Worm (Caenorhabditis elegans) whole organism, L4 larva: Measurements from ENCODE around the gene col-91.

Experiments used
- D1046.2 ChIP-seq: fragments of 200-800 bp; sonication (Bioruptor generic); IDR thresholded peaks from 2 replicates; pipeline ENCODE4 v1.3.6; 2022; ENCODE audit warnings: missing genetic modification characterization, missing compliant biosample characterization
- F10B5.3 ChIP-seq: sonication (generic microtip); optimal IDR thresholded peaks from 2 replicates; lab custom pipeline; 2016; ENCODE audit warnings: mild to moderate bottlenecking, missing genetic modification characterization, missing compliant biosample characterization
- F49E8.2 ChIP-seq: sonication (generic microtip); optimal IDR thresholded peaks from 2 replicates; lab custom pipeline; 2016; ENCODE audit warnings: missing compliant biosample characterization, mild to moderate bottlenecking, missing genetic modification characterization, borderline replicate concordance
- aha-1 ChIP-seq: fragments of 150-350 bp; peaks from one replicate; lab custom pipeline; 2014; ENCODE audit warnings: missing biosample characterization, missing genetic modification characterization
- ceh-20 ChIP-seq: fragments of 200-800 bp; sonication (Bioruptor generic); IDR thresholded peaks from 2 replicates; pipeline ENCODE4 v1.3.6; 2022; ENCODE audit warnings: missing genetic modification reagents, missing genetic modification characterization, missing compliant biosample characterization
- ceh-82 ChIP-seq: sonication (generic microtip); optimal IDR thresholded peaks from 2 replicates; lab custom pipeline; 2017; ENCODE audit warnings: missing biosample characterization, missing genetic modification characterization
- ces-1 ChIP-seq: fragments of 150-350 bp; sonication (generic microtip); optimal IDR thresholded peaks from 4 replicates; lab custom pipeline; 2014; ENCODE audit warnings: missing biosample characterization, missing genetic modification reagents, missing genetic modification characterization
- daf-12 ChIP-seq: fragments of 150-350 bp; optimal IDR thresholded peaks from 2 replicates; lab custom pipeline; 2014; ENCODE audit warnings: missing biosample characterization, missing genetic modification reagents, missing genetic modification characterization
- dpl-1 ChIP-seq: fragments of 150-350 bp; optimal IDR thresholded peaks from 2 replicates; lab custom pipeline; 2014; ENCODE audit warnings: missing biosample characterization, missing genetic modification reagents, missing genetic modification characterization
- fos-1 ChIP-seq: fragments of 150-350 bp; optimal IDR thresholded peaks from 2 replicates; lab custom pipeline; 2014; ENCODE audit warnings: missing biosample characterization, missing genetic modification characterization
- hif-1 ChIP-seq, 2 experiments: sonication (generic microtip); optimal IDR thresholded peaks; 2 replicates each; lab custom pipeline; 2016 to 2017; ENCODE audit warnings: missing compliant biosample characterization in 2 of 2, missing genetic modification characterization in 2 of 2, missing genetic modification reagents in 2 of 2, missing genotype in 2 of 2, mild to moderate bottlenecking in 1 of 2
- hlh-11 ChIP-seq: fragments of 200-800 bp; sonication (Bioruptor generic); optimal IDR thresholded peaks from 2 replicates; lab custom pipeline; 2018; ENCODE audit warnings: mild to moderate bottlenecking, missing genetic modification characterization, missing compliant biosample characterization
- hmg-1.1 ChIP-seq: fragments of 200-800 bp; sonication (Bioruptor generic); IDR thresholded peaks from 2 replicates; pipeline ENCODE4 v1.3.6; 2022; ENCODE audit warnings: missing genetic modification reagents, missing genetic modification characterization, missing compliant biosample characterization
- lim-7 ChIP-seq: fragments of 200-800 bp; sonication (Bioruptor generic); IDR thresholded peaks from 2 replicates; pipeline ENCODE4 v1.3.6; 2022; ENCODE audit warnings: missing genetic modification characterization, missing compliant biosample characterization
- lin-13 ChIP-seq: fragments of 150-350 bp; optimal IDR thresholded peaks from 2 replicates; lab custom pipeline; 2014; ENCODE audit warnings: missing biosample characterization, missing genetic modification reagents, missing genetic modification characterization
- lin-15B ChIP-seq: fragments of 150-350 bp; sonication (generic microtip); optimal IDR thresholded peaks from 3 replicates; lab custom pipeline; 2014; ENCODE audit warnings: missing biosample characterization, missing genetic modification characterization
- lin-29 ChIP-seq: fragments of 200-800 bp; sonication (Bioruptor generic); IDR thresholded peaks from 2 replicates; pipeline ENCODE4 v1.3.6; 2022; ENCODE audit warnings: missing genetic modification reagents, missing genetic modification characterization, missing compliant biosample characterization
- lin-38 ChIP-seq: fragments of 200-800 bp; sonication (Bioruptor generic); IDR thresholded peaks from 2 replicates; pipeline ENCODE4 v1.3.6; 2022; ENCODE audit warnings: missing genetic modification reagents, missing genetic modification characterization, missing compliant biosample characterization
- lir-3 ChIP-seq: sonication (generic microtip); optimal IDR thresholded peaks from 2 replicates; lab custom pipeline; 2016; ENCODE audit warnings: mild to moderate bottlenecking, missing genetic modification characterization, missing compliant biosample characterization
- lsy-2 ChIP-seq, 2 experiments: fragments of 150-350 bp in 1 of 2; sonication (generic microtip) in 1 of 2; optimal IDR thresholded peaks; 2 replicates each; lab custom pipeline; 2014 to 2017; ENCODE audit warnings: missing biosample characterization in 2 of 2, missing genetic modification characterization in 2 of 2
- mdl-1 ChIP-seq, 2 experiments: fragments of 150-350 bp in 1 of 2; sonication (generic microtip) in 1 of 2; optimal IDR thresholded peaks; 2 replicates each; lab custom pipeline; 2014 to 2017; ENCODE audit warnings: missing biosample characterization in 2 of 2, missing genetic modification characterization in 2 of 2
- mes-2 ChIP-seq: sonication (generic microtip); optimal IDR thresholded peaks from 2 replicates; lab custom pipeline; 2016; ENCODE audit warnings: missing genotype, mild to moderate bottlenecking, missing genetic modification characterization, missing compliant biosample characterization; ENCODE audit not compliant: poor library complexity, severe bottlenecking
- nhr-48 ChIP-seq: sonication (generic microtip); optimal IDR thresholded peaks from 2 replicates; lab custom pipeline; 2016; ENCODE audit warnings: mild to moderate bottlenecking, missing genetic modification characterization, missing compliant biosample characterization
- pha-4 ChIP-seq, 2 experiments: fragments of 150-350 bp in 1 of 2; fragments of 200-800 bp in 1 of 2; sonication (Bioruptor generic) in 1 of 2; IDR thresholded peaks in 1 of 2; optimal IDR thresholded peaks in 1 of 2; 2 replicates each; pipeline versions ENCODE4 v1.3.6 to Lab custom; 2014 to 2022; ENCODE audit warnings: missing genetic modification characterization in 2 of 2, missing genetic modification reagents in 2 of 2, missing biosample characterization in 1 of 2, missing compliant biosample characterization in 1 of 2
- php-3 ChIP-seq: fragments of 200-800 bp; sonication (Bioruptor generic); IDR thresholded peaks from 2 replicates; pipeline ENCODE4 v1.3.6; 2022; ENCODE audit warnings: missing genetic modification reagents, missing genetic modification characterization, missing compliant biosample characterization
- pqm-1 ChIP-seq: sonication (generic microtip); optimal IDR thresholded peaks from 2 replicates; lab custom pipeline; 2017; ENCODE audit warnings: missing biosample characterization, missing genetic modification characterization
- rbr-2 ChIP-seq: sonication (generic microtip); optimal IDR thresholded peaks from 2 replicates; lab custom pipeline; 2016; ENCODE audit warnings: missing genotype, missing genetic modification characterization, missing compliant biosample characterization
- spr-3 ChIP-seq: fragments of 200-800 bp; sonication (Bioruptor generic); optimal IDR thresholded peaks from 2 replicates; lab custom pipeline; 2018; ENCODE audit warnings: mild to moderate bottlenecking, missing genetic modification characterization, missing compliant biosample characterization
- unc-62 ChIP-seq, 3 experiments: fragments of 150-350 bp in 1 of 3; sonication (generic microtip); optimal IDR thresholded peaks in 2 of 3; peaks in 1 of 3; 1 replicate in 1 of 3; 2 replicates in 2 of 3; lab custom pipeline; 2014 to 2017; ENCODE audit warnings: missing biosample characterization in 3 of 3, missing genetic modification characterization in 3 of 3, missing genetic modification reagents in 3 of 3, missing genotype in 1 of 3
- ztf-11 ChIP-seq: fragments of 150-350 bp; optimal IDR thresholded peaks from 2 replicates; lab custom pipeline; 2014; ENCODE audit warnings: missing biosample characterization, missing genetic modification characterization

Gene col-91

ce11 chrIII:8250007-8250683 lies 13.3 kb downstream of the col-91 start, which contains the start of gene knl-1 (continued):
- no peak for TF ChIP-seq pha-4 (GFP tag; IDR thresholded peaks at IDR 0.05; lab: Robert Waterston, UW)
- TF ChIP-seq pha-4 (tag; optimal IDR thresholded peaks at IDR 0.05; lab: Kevin White, UChicago): peak; percentile 85
- no peak for TF ChIP-seq daf-12 (tag; lab: Kevin White, UChicago)
- TF ChIP-seq unc-62 (GFP tag; optimal IDR thresholded peaks at IDR 0.05 in 1 of 2; lab: Kevin White, UChicago): no peak
- no peak for TF ChIP-seq unc-62 (tag; optimal IDR thresholded peaks at IDR 0.05; lab: Kevin White, UChicago)
- no peak for TF ChIP-seq F49E8.2 (tag; lab: Kevin White, UChicago)
- TF ChIP-seq ceh-20 (GFP tag; lab: Robert Waterston, UW): no peak

DNA sequence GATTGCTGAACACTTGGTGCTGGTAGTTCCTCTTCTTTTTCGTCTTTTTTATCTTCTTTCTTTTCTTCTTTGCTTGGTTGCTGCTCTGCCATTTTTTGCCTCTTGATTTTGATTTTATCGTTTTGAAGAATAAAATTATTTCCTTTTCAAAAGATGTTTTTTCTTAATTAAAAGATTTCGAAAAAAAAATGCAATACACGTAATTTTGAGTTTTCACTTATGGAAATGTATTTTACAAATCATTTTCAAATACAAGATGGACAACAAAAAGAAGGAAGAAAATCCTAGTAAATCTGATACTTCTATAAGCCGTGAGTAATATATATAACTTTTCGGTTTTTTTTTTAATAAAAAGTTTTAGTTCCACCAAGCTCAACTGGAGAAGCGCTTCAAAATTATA lies 14.1 kb downstream of the col-91 start, which contains the start of the genes C02F5.10 and C02F5.2:
TSS of gene C02F5.10 (minus strand) at position 101 of the 400 bp plus-strand sequence.
TSS of gene C02F5.2 (plus strand) at position 239 of the 400 bp plus-strand sequence.
- TF ChIP-seq nhr-48 (tag; lab: Kevin White, UChicago): no peak

- TF ChIP-seq php-3: no peak
- TF ChIP-seq rbr-2 (tag; lab: Kevin White, UChicago): no peak
- TF ChIP-seq lim-7 (GFP tag; lab: Robert Waterston, UW): no peak
- no peak for TF ChIP-seq F10B5.3 (tag; lab: Kevin White, UChicago)
- TF ChIP-seq mes-2 (tag; lab: Kevin White, UChicago): no peak
- no peak for TF ChIP-seq lin-29 (GFP tag; lab: Robert Waterston, UW)
- no peak for TF ChIP-seq fos-1
- no peak for TF ChIP-seq lir-3 (tag; lab: Kevin White, UChicago)
- no peak for TF ChIP-seq D1046.2
Observed at ce11 chrIII:8247051-8247450, 16.4 kb downstream of the col-91 start, which contains the start of gene C02F5.13. Gene C02F5.13 (plus strand): TSS chrIII:8247351.

- TF ChIP-seq aha-1 (tag; lab: Kevin White, UChicago) (no peak), ces-1 (GFP tag; lab: Kevin White, UChicago) (no peak), ztf-11 (tag; lab: Kevin White, UChicago) (no peak), mdl-1 (tag; optimal IDR thresholded peaks at IDR 0.05; lab: Kevin White, UChicago) (no peak), hif-1 (tag; optimal IDR thresholded peaks at IDR 0.05; lab: Kevin White, UChicago) (no peak), lin-15B (no peak), hlh-11 (no peak), pqm-1 (no peak), ceh-82 (no peak), mes-2 (tag; lab: Kevin White, UChicago) (no peak), nhr-48 (tag; lab: Kevin White, UChicago) (no peak), lin-13 (no peak)
Observed at ce11 chrIII:8245591-8245990, 17.9 kb downstream of the col-91 start, which contains the start of gene C02F5.3. Gene C02F5.3 (plus strand): TSS chrIII:8245891.

DNA sequence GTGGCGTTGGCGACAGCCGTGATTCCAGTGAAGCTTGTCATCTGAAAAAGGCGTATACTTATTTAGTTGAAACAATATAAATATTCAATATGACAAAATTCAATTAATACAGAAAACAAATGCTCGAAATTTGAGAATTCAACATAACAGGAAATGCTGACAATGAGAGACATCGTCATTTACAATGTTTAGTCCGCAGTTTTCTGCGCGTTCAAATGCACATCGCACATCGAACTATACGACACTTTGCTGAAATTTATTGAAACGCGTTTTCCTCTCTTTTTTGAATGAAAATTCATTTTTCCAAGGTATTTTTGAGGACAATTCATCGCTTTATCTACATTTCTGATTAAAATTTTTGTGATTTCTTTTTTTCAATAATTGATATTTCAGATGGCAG lies 19.4 kb downstream of the col-91 start, which contains the start of the genes pbs-6 and cids-1:
TSS of gene pbs-6 (minus strand) at position 41 of the 400 bp plus-strand sequence.
TSS of gene cids-1 (plus strand) at position 394 of the 400 bp plus-strand sequence.
- TF ChIP-seq hmg-1.1 (GFP tag; lab: Robert Waterston, UW) (no peak), dpl-1 (GFP tag; lab: Kevin White, UChicago) (peak; percentile 26), lin-29 (GFP tag; lab: Robert Waterston, UW) (no peak), lsy-2 (tag; optimal IDR thresholded peaks at IDR 0.05; lab: Kevin White, UChicago) (peak in 1 of 2 experiments; percentile 59), spr-3 (GFP tag; lab: Kevin White, UChicago) (no peak), mes-2 (tag; lab: Kevin White, UChicago) (peak; percentile 36), lin-38 (GFP tag; lab: Robert Waterston, UW) (0 out of 2 replicates have a peak, but pooled peaks have one; percentile 14)
